Worm (Caenorhabditis elegans) whole organism, L4/young adult: ENCODE measurements around the gene sahd-1.

ENCODE experiments used
- W03F9.2 ChIP-seq: fragments of 150-350 bp; optimal IDR thresholded peaks from 2 replicates; lab custom pipeline; 2014; ENCODE audit warnings: missing biosample characterization, missing genetic modification characterization
- dao-5 ChIP-seq: sonication (generic microtip); optimal IDR thresholded peaks from 2 replicates; lab custom pipeline; 2016; ENCODE audit warnings: missing genotype, missing genetic modification characterization, moderate library complexity, missing compliant biosample characterization

DNA sequence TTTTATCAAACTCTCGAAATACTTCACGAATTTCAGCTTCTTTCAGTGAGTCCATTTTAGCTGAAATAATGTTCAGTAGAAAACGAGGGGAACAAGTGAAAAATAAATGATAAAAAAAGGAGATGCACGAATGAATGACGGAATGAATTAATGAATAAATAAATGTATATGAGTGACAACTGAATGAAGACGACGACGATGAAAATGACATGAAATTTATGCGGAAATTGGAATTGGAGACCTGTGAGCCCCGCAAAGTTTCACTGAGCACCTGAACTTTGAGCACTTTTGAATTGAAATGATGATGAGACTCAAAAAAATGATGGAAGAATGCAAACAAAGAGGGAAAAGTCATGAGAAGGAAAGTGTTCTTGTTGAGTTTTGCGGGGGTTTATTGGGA is 32.8 kb downstream of the sahd-1 start, which contains the start of gene cal-8:
- TF ChIP-seq W03F9.2 (tag; lab: Kevin White, UChicago) (no peak), dao-5 (tag; lab: Kevin White, UChicago) (no peak)
